Worm (Caenorhabditis elegans) whole organism, L4/young adult: ENCODE data around the gene H03G16.6.

Experiments
- W03F9.2 ChIP-seq: fragments of 150-350 bp; optimal IDR thresholded peaks from 2 replicates; lab custom pipeline; 2014; ENCODE audit warnings: missing biosample characterization, missing genetic modification characterization
- dao-5 ChIP-seq: sonication (generic microtip); optimal IDR thresholded peaks from 2 replicates; lab custom pipeline; 2016; ENCODE audit warnings: missing genotype, missing genetic modification characterization, moderate library complexity, missing compliant biosample characterization
- him-1 ChIP-seq: sonication (generic microtip); optimal IDR thresholded peaks from 2 replicates; lab custom pipeline; 2016; ENCODE audit warnings: missing genotype, missing genetic modification reagents, missing genetic modification characterization, missing compliant biosample characterization

- no peak for TF ChIP-seq him-1
- no peak for TF ChIP-seq dao-5
- no peak for TF ChIP-seq W03F9.2 (tag; lab: Kevin White, UChicago)
Observed at ce11 chrX:15052385-15052784, at the start of gene H03G16.6.
